Worm (Caenorhabditis elegans): Measurements from ENCODE around the gene srx-63.
A peak's percentile ranks its signal among the peaks of the same experiment; 100 is the strongest.

The srx-63 gene

ce11 chrV:3945053-3945452, 13.6 kb downstream of the srx-63 start, which contains the start of gene cyp-35B3:
Gene cyp-35B3, plus strand, starts transcription at chrV:3945353.
- no peak for TF ChIP-seq skn-1 (tag; optimal IDR thresholded peaks at IDR 0.05)
- no peak for TF ChIP-seq tbx-2 (tag; optimal IDR thresholded peaks at IDR 0.05)
- no peak for TF ChIP-seq nhr-23 (tag; optimal IDR thresholded peaks at IDR 0.05)
- TF ChIP-seq egl-5 (tag; optimal IDR thresholded peaks at IDR 0.05) = no peak

- TF ChIP-seq aly-2 (tag; optimal IDR thresholded peaks at IDR 0.05) = no peak
- TF ChIP-seq jun-1 (tag; optimal IDR thresholded peaks at IDR 0.05) = no peak
- no peak for TF ChIP-seq mdl-1 (tag; optimal IDR thresholded peaks at IDR 0.05)
- no peak for TF ChIP-seq nhr-77 (tag; optimal IDR thresholded peaks at IDR 0.05)
- TF ChIP-seq lin-15B (tag; optimal IDR thresholded peaks at IDR 0.05) = no peak
- TF ChIP-seq nhr-28 (tag; optimal IDR thresholded peaks at IDR 0.05) = no peak
- no peak for TF ChIP-seq zag-1 (tag; optimal IDR thresholded peaks at IDR 0.05)
- no peak for TF ChIP-seq elt-1 (tag; optimal IDR thresholded peaks at IDR 0.05)
Observed at ce11 chrV:3949723-3950122, 18.3 kb downstream of the srx-63 start, which contains the start of gene dach-1. Gene dach-1, plus strand, starts transcription at chrV:3950023.

ce11 chrV:3953739-3954138, 22.3 kb downstream of the srx-63 start, which contains the start of gene str-247:
Gene str-247, plus strand, starts transcription at chrV:3954039.
- no peak for TF ChIP-seq zag-1 (tag; optimal IDR thresholded peaks at IDR 0.05)
- TF ChIP-seq ZK546.5 (tag; optimal IDR thresholded peaks at IDR 0.05) = no peak
- no peak for TF ChIP-seq mml-1 (tag; optimal IDR thresholded peaks at IDR 0.05)
- TF ChIP-seq unc-39 (tag; optimal IDR thresholded peaks at IDR 0.05) = no peak
- TF ChIP-seq ztf-11 (tag; optimal IDR thresholded peaks at IDR 0.05) = no peak
- TF ChIP-seq daf-12 (tag; optimal IDR thresholded peaks at IDR 0.05) = no peak
- TF ChIP-seq elt-2 (tag; optimal IDR thresholded peaks at IDR 0.05) = no peak
- TF ChIP-seq unc-62 (GFP tag; optimal IDR thresholded peaks at IDR 0.05) = no peak
- TF ChIP-seq mdl-1 (tag; optimal IDR thresholded peaks at IDR 0.05) = no peak
- no peak for TF ChIP-seq sea-2 (GFP tag; optimal IDR thresholded peaks at IDR 0.05)
- TF ChIP-seq nhr-23 (tag; optimal IDR thresholded peaks at IDR 0.05) = no peak
- TF ChIP-seq snpc-4 (tag; optimal IDR thresholded peaks at IDR 0.05) = no peak
- no peak for TF ChIP-seq elt-3 (tag; optimal IDR thresholded peaks at IDR 0.05)

ce11 chrV:3957608-3958007, 26.2 kb downstream of the srx-63 start, which contains the start of gene cyp-34A5:
Gene cyp-34A5, minus strand, starts transcription at chrV:3957708.
- TF ChIP-seq nhr-28 (tag; optimal IDR thresholded peaks at IDR 0.05) = no peak
- TF ChIP-seq nhr-43 (tag; optimal IDR thresholded peaks at IDR 0.05; ENCODE audit: poor library complexity, severe bottlenecking) = no peak
- no peak for TF ChIP-seq elt-1 (tag; optimal IDR thresholded peaks at IDR 0.05)
- TF ChIP-seq ZK546.5 (tag; optimal IDR thresholded peaks at IDR 0.05) = no peak
- TF ChIP-seq eor-1 (tag; optimal IDR thresholded peaks at IDR 0.05) = no peak
- no peak for TF ChIP-seq nhr-23 (tag; optimal IDR thresholded peaks at IDR 0.05)
- no peak for TF ChIP-seq nhr-67 (tag; optimal IDR thresholded peaks at IDR 0.05)
- TF ChIP-seq lsy-12 (tag; optimal IDR thresholded peaks at IDR 0.05) = no peak
- no peak for TF ChIP-seq elt-3 (tag; optimal IDR thresholded peaks at IDR 0.05)
- TF ChIP-seq tbx-2 (tag; optimal IDR thresholded peaks at IDR 0.05) = no peak

- TF ChIP-seq egl-27 (tag; optimal IDR thresholded peaks at IDR 0.05) (no peak), ceh-16 (tag; optimal IDR thresholded peaks at IDR 0.05) (no peak), pha-4 (tag; optimal IDR thresholded peaks at IDR 0.05) (peak; percentile 17), fkh-2 (tag; optimal IDR thresholded peaks at IDR 0.05) (no peak), zag-1 (tag; optimal IDR thresholded peaks at IDR 0.05) (no peak)
Observed at ce11 chrV:3961235-3961634, 29.8 kb downstream of the srx-63 start, which contains the start of gene cyp-34A6. Gene cyp-34A6, minus strand, starts transcription at chrV:3961335.

- TF ChIP-seq ceh-9 (tag; optimal IDR thresholded peaks at IDR 0.05) (no peak), nhr-11 (tag; optimal IDR thresholded peaks at IDR 0.05) (no peak), jun-1 (tag; optimal IDR thresholded peaks at IDR 0.05) (no peak)
Observed at ce11 chrV:3963715-3964114, 32.3 kb downstream of the srx-63 start, which contains the start of gene cyp-34A7. Gene cyp-34A7, minus strand, starts transcription at chrV:3963815.
